Worm (Caenorhabditis elegans): Measurements from ENCODE around the gene T16G1.18.

ce11 chrV:12995269-12995668 lies 44.2 kb downstream of the T16G1.18 start, which contains the start of gene far-5:
- no peak for TF ChIP-seq tbx-37 (GFP tag; conservative IDR thresholded peaks at IDR 0.05)
- no peak for TF ChIP-seq ets-7 (tag; optimal IDR thresholded peaks at IDR 0.05)
- TF ChIP-seq hmg-4 (GFP tag; optimal IDR thresholded peaks at IDR 0.05), result no peak
- no peak for TF ChIP-seq hnd-1 (tag; optimal IDR thresholded peaks at IDR 0.05)
- TF ChIP-seq ama-1 (optimal IDR thresholded peaks at IDR 0.05), result no peak
- TF ChIP-seq flt-1 (GFP tag; IDR thresholded peaks at IDR 0.05), result no peak
- no peak for TF ChIP-seq hmbx-1 (tag; optimal IDR thresholded peaks at IDR 0.05)
- no peak for TF ChIP-seq pes-1 (GFP tag; IDR thresholded peaks at IDR 0.05)
- no peak for TF ChIP-seq aly-1 (tag; optimal IDR thresholded peaks at IDR 0.05)
- TF ChIP-seq tra-4 (tag; optimal IDR thresholded peaks at IDR 0.05), result no peak
- TF ChIP-seq tbx-11 (GFP tag; IDR thresholded peaks at IDR 0.05), result no peak
- no peak for TF ChIP-seq ceh-13 (GFP tag; optimal IDR thresholded peaks at IDR 0.05)
- no peak for TF ChIP-seq F13C5.2 (tag; optimal IDR thresholded peaks at IDR 0.05)
- no peak for TF ChIP-seq sea-1 (GFP tag; conservative IDR thresholded peaks at IDR 0.05)
